Fruit fly (Drosophila melanogaster) whole organism, embryonic: ENCODE data around the gene Gga.

Experiments
- B-H2 ChIP-seq: fragments of 200-800 bp; sonication (Bioruptor generic); optimal IDR thresholded peaks from 2 replicates; lab custom pipeline; 2018; ENCODE audit warnings: missing biosample characterization, mild to moderate bottlenecking, missing genetic modification characterization
- Bdp1 ChIP-seq: fragments of 200-800 bp; sonication (Bioruptor generic); optimal IDR thresholded peaks from 3 replicates; lab custom pipeline; 2016; ENCODE audit warnings: missing biosample characterization, missing genetic modification characterization
- CG10366 ChIP-seq: fragments of 200-800 bp; sonication (Bioruptor generic); IDR thresholded peaks from 2 replicates; pipeline ENCODE4 v1.3.6; 2022; ENCODE audit warnings: missing biosample characterization, missing genetic modification characterization
- CG12104 ChIP-seq: fragments of 200-800 bp; sonication (Bioruptor generic); optimal IDR thresholded peaks from 3 replicates; lab custom pipeline; 2016; ENCODE audit warnings: missing biosample characterization, missing genetic modification characterization
- CG12155 ChIP-seq: fragments of 200-800 bp; sonication (Bioruptor generic); optimal IDR thresholded peaks from 3 replicates; lab custom pipeline; 2016; ENCODE audit warnings: missing biosample characterization, missing genetic modification characterization
- CG12299 ChIP-seq: fragments of 200-800 bp; sonication (Bioruptor generic); optimal IDR thresholded peaks from 2 replicates; lab custom pipeline; 2018; ENCODE audit warnings: missing biosample characterization, mild to moderate bottlenecking, missing genetic modification characterization
- CG12942 ChIP-seq: fragments of 200-800 bp; sonication (Bioruptor generic); optimal IDR thresholded peaks from 3 replicates; lab custom pipeline; 2016; ENCODE audit warnings: missing biosample characterization, missing genetic modification characterization
- CG13424 ChIP-seq: fragments of 200-800 bp; sonication (Bioruptor generic); optimal IDR thresholded peaks from 2 replicates; lab custom pipeline; 2019; ENCODE audit warnings: missing biosample characterization, mild to moderate bottlenecking, missing genetic modification characterization, moderate library complexity
- CG14050 ChIP-seq: fragments of 200-800 bp; sonication (Bioruptor generic); IDR thresholded peaks from 3 replicates; pipeline ENCODE4 v1.3.6; 2022; ENCODE audit warnings: missing biosample characterization, missing genetic modification characterization
- CG1529 ChIP-seq: fragments of 200-800 bp; sonication (Bioruptor generic); optimal IDR thresholded peaks from 3 replicates; lab custom pipeline; 2018; ENCODE audit warnings: missing biosample characterization, missing genetic modification characterization
- CG18011 ChIP-seq: fragments of 200-800 bp; sonication (Bioruptor generic); optimal IDR thresholded peaks from 2 replicates; lab custom pipeline; 2017; ENCODE audit warnings: missing biosample characterization, missing genetic modification characterization, mild to moderate bottlenecking, moderate library complexity, missing genotype
- CG2889 ChIP-seq: fragments of 200-800 bp; sonication (Bioruptor generic); IDR thresholded peaks from 3 replicates; pipeline ENCODE4 v1.3.6; 2022; ENCODE audit warnings: missing biosample characterization, missing genetic modification characterization
- CG30403 ChIP-seq: fragments of 200-800 bp; sonication (Bioruptor generic); optimal IDR thresholded peaks from 3 replicates; lab custom pipeline; 2016; ENCODE audit warnings: missing biosample characterization, missing genetic modification characterization
- CG3407 ChIP-seq: fragments of 200-800 bp; sonication (Bioruptor generic); optimal IDR thresholded peaks from 2 replicates; lab custom pipeline; 2018; ENCODE audit warnings: missing biosample characterization, mild to moderate bottlenecking, missing genetic modification characterization
- CG42726 ChIP-seq: fragments of 200-800 bp; sonication (Bioruptor generic); IDR thresholded peaks from 2 replicates; pipeline ENCODE4 v1.3.6; 2022; ENCODE audit warnings: missing biosample characterization, missing genetic modification characterization; ENCODE audit not compliant: partially characterized antibody
- CG4404 ChIP-seq: fragments of 200-800 bp; sonication (Bioruptor generic); IDR thresholded peaks from 2 replicates; pipeline ENCODE4 v1.3.6; 2022; ENCODE audit warnings: missing biosample characterization, missing genetic modification characterization
- CG4424 ChIP-seq: fragments of 200-800 bp; sonication (Bioruptor generic); optimal IDR thresholded peaks from 3 replicates; lab custom pipeline; 2016; ENCODE audit warnings: missing biosample characterization, missing genetic modification characterization
- CG7786 ChIP-seq: fragments of 200-800 bp; sonication (Bioruptor generic); optimal IDR thresholded peaks from 2 replicates; lab custom pipeline; 2016; ENCODE audit warnings: missing biosample characterization, missing genetic modification characterization
- Doc2 ChIP-seq: fragments of 200-800 bp; sonication (Bioruptor generic); IDR thresholded peaks from 2 replicates; pipeline ENCODE4 v1.3.6; 2022; ENCODE audit warnings: missing biosample characterization, missing genetic modification characterization
- Doc3 ChIP-seq: fragments of 200-800 bp; sonication (Bioruptor generic); IDR thresholded peaks from 3 replicates; pipeline ENCODE4 v1.3.6; 2022; ENCODE audit warnings: missing biosample characterization, missing genetic modification characterization; ENCODE audit not compliant: partially characterized antibody
- ERR ChIP-seq: fragments of 200-800 bp; sonication (Bioruptor generic); optimal IDR thresholded peaks from 2 replicates; lab custom pipeline; 2016; ENCODE audit warnings: missing biosample characterization, missing genetic modification characterization
- Fer1 ChIP-seq: fragments of 200-800 bp; sonication (Bioruptor generic); optimal IDR thresholded peaks from 2 replicates; lab custom pipeline; 2017; ENCODE audit warnings: missing biosample characterization, mild to moderate bottlenecking, missing genetic modification characterization
- Fer2 ChIP-seq: fragments of 200-800 bp; sonication (Bioruptor generic); optimal IDR thresholded peaks from 2 replicates; lab custom pipeline; 2018; ENCODE audit warnings: missing biosample characterization, mild to moderate bottlenecking, missing genetic modification characterization, moderate library complexity
- Fer3 ChIP-seq: fragments of 200-800 bp; sonication (Bioruptor generic); optimal IDR thresholded peaks from 2 replicates; lab custom pipeline; 2018; ENCODE audit warnings: missing biosample characterization, mild to moderate bottlenecking, missing genetic modification characterization, moderate library complexity
- GATAe ChIP-seq: fragments of 200-800 bp; sonication (Bioruptor generic); conservative IDR thresholded peaks from 2 replicates; pipeline ENCODE4 v1.3.6; 2022; ENCODE audit warnings: missing biosample characterization, missing genetic modification characterization
- HLH54F ChIP-seq: fragments of 200-800 bp; sonication (Bioruptor generic); optimal IDR thresholded peaks from 3 replicates; lab custom pipeline; 2016; ENCODE audit warnings: missing biosample characterization, missing genetic modification characterization
- Hr3 ChIP-seq: fragments of 200-800 bp; sonication (Bioruptor generic); optimal IDR thresholded peaks from 3 replicates; lab custom pipeline; 2016; ENCODE audit warnings: missing biosample characterization, missing genetic modification characterization
- MTF-1 ChIP-seq: fragments of 200-800 bp; sonication (Bioruptor generic); optimal IDR thresholded peaks from 2 replicates; lab custom pipeline; 2018; ENCODE audit warnings: missing biosample characterization, mild to moderate bottlenecking, missing genetic modification characterization, borderline replicate concordance
- Xbp1 ChIP-seq: fragments of 200-800 bp; sonication (Bioruptor generic); optimal IDR thresholded peaks from 3 replicates; lab custom pipeline; 2016; ENCODE audit warnings: missing biosample characterization, mild to moderate bottlenecking, missing genetic modification characterization
- Xrp1 ChIP-seq: fragments of 200-800 bp; sonication (Bioruptor generic); IDR thresholded peaks from 2 replicates; pipeline ENCODE4 v1.3.6; 2022; ENCODE audit warnings: missing biosample characterization, missing genetic modification characterization
- YL-1 ChIP-seq: fragments of 200-800 bp; sonication (Bioruptor generic); optimal IDR thresholded peaks from 3 replicates; lab custom pipeline; 2017; ENCODE audit warnings: missing biosample characterization, mild to moderate bottlenecking, missing genetic modification characterization
- az2 ChIP-seq: fragments of 200-800 bp; sonication (Bioruptor generic); optimal IDR thresholded peaks from 3 replicates; lab custom pipeline; 2016; ENCODE audit warnings: missing biosample characterization, missing genetic modification characterization
- br ChIP-seq: fragments of >200 bp; optimal IDR thresholded peaks from 2 replicates; lab custom pipeline; 2017
- caup ChIP-seq: fragments of 200-800 bp; sonication (Bioruptor generic); optimal IDR thresholded peaks from 3 replicates; lab custom pipeline; 2017; ENCODE audit warnings: missing biosample characterization, mild to moderate bottlenecking, missing genetic modification characterization, moderate library complexity; ENCODE audit not compliant: severe bottlenecking
- ci ChIP-seq: fragments of 200-800 bp; sonication (Bioruptor generic); IDR thresholded peaks from 3 replicates; pipeline ENCODE4 v1.3.6; 2022; ENCODE audit warnings: missing biosample characterization, missing genetic modification characterization
- croc ChIP-seq: fragments of 200-800 bp; sonication (Bioruptor generic); conservative IDR thresholded peaks from 3 replicates; pipeline ENCODE4 v1.3.6; 2022; ENCODE audit warnings: missing biosample characterization, missing genetic modification characterization
- crp ChIP-seq, 2 experiments: fragments of 200-800 bp; sonication (Bioruptor generic); optimal IDR thresholded peaks; 2 replicates in 1 of 2; 3 replicates in 1 of 2; lab custom pipeline; 2017; ENCODE audit warnings: missing biosample characterization in 2 of 2, missing genetic modification characterization in 2 of 2, mild to moderate bottlenecking in 1 of 2, moderate library complexity in 1 of 2
- dm ChIP-seq: fragments of 200-800 bp; sonication (Bioruptor generic); optimal IDR thresholded peaks from 3 replicates; lab custom pipeline; 2016; ENCODE audit warnings: missing biosample characterization, missing genetic modification characterization
- ems ChIP-seq: fragments of 200-800 bp; sonication (Bioruptor generic); optimal IDR thresholded peaks from 3 replicates; lab custom pipeline; 2016; ENCODE audit warnings: missing biosample characterization, missing genetic modification characterization
- fd102C ChIP-seq: fragments of 200-800 bp; sonication (Bioruptor generic); optimal IDR thresholded peaks from 2 replicates; lab custom pipeline; 2018; ENCODE audit warnings: missing biosample characterization, mild to moderate bottlenecking, missing genetic modification characterization, moderate library complexity
- ftz-f1 ChIP-seq: fragments of 200-800 bp; sonication (Bioruptor generic); optimal IDR thresholded peaks from 2 replicates; lab custom pipeline; 2016; ENCODE audit warnings: missing biosample characterization, missing genetic modification characterization
- h ChIP-seq: fragments of >200 bp; optimal IDR thresholded peaks from 2 replicates; lab custom pipeline; 2017
- hb ChIP-seq: fragments of 200-800 bp; sonication (Bioruptor generic); IDR thresholded peaks from 3 replicates; pipeline ENCODE4 v1.3.6; 2022; ENCODE audit warnings: missing biosample characterization, missing genetic modification characterization; ENCODE audit not compliant: partially characterized antibody
- lola ChIP-seq, 3 experiments: fragments of >200 bp in 2 of 3; fragments of 200-800 bp in 1 of 3; sonication (Bioruptor generic) in 1 of 3; optimal IDR thresholded peaks; 2 replicates each; lab custom pipeline; 2017 to 2019; ENCODE audit warnings: missing biosample characterization in 3 of 3, missing genetic modification characterization in 3 of 3, mild to moderate bottlenecking in 1 of 3, moderate library complexity in 1 of 3
- nerfin-1 ChIP-seq: fragments of 200-800 bp; sonication (Bioruptor generic); optimal IDR thresholded peaks from 3 replicates; lab custom pipeline; 2019; ENCODE audit warnings: missing biosample characterization, mild to moderate bottlenecking, missing genetic modification characterization, moderate library complexity
- pum ChIP-seq: fragments of 200-800 bp; sonication (Bioruptor generic); optimal IDR thresholded peaks from 2 replicates; lab custom pipeline; 2016; ENCODE audit warnings: missing biosample characterization, missing genetic modification characterization
- ro ChIP-seq: fragments of 200-800 bp; sonication (Bioruptor generic); IDR thresholded peaks from 2 replicates; pipeline ENCODE4 v1.3.6; 2022; ENCODE audit warnings: missing biosample characterization, missing genetic modification characterization
- sob ChIP-seq: fragments of 200-800 bp; sonication (Bioruptor generic); IDR thresholded peaks from 2 replicates; pipeline ENCODE4 v1.3.6; 2022; ENCODE audit warnings: missing biosample characterization, missing genetic modification characterization
- tio ChIP-seq: fragments of 200-800 bp; sonication (Bioruptor generic); optimal IDR thresholded peaks from 2 replicates; lab custom pipeline; 2017; ENCODE audit warnings: missing biosample characterization, missing genetic modification characterization, inconsistent platforms
- tx ChIP-seq: fragments of 200-800 bp; sonication (Bioruptor generic); optimal IDR thresholded peaks from 2 replicates; lab custom pipeline; 2016; ENCODE audit warnings: missing biosample characterization, missing genetic modification characterization
- vvl ChIP-seq: fragments of 200-800 bp; sonication (Bioruptor generic); IDR thresholded peaks from 2 replicates; pipeline ENCODE4 v1.3.6; 2022; ENCODE audit warnings: missing biosample characterization, missing genetic modification characterization

The Gga gene

DNA sequence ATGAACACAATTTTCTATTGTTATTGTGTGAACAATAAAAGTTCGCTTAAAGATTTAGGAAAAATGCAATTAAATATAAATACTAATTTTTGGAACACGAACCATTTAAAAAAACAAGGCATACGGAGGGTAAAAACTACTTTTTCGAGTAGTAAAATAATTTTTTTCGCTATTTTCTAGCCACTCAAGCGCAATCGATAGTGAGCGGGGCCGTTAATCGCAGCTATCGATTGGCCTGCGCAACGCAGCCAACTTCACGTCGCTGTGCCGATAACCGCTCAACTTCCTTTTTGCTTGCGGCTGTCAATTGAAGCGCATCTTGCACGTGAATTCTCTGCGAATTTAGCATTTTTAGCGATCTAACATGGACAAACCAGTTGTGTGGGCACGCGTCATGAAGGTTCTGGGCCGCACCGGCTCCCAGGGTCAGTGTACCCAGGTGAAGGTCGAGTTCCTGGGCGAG lies 46.5 kb upstream of the Gga start, which contains the start of gene RpS28b (continued):
- TF ChIP-seq tio (GFP tag; lab: Kevin White, UChicago): peak; percentile 73
- peak; percentile 81 for TF ChIP-seq ro
- peak; percentile 71 for TF ChIP-seq pum (GFP tag; lab: Kevin White, UChicago)
- TF ChIP-seq vvl (GFP tag; lab: Robert Waterston, UW): peak; percentile 94
- TF ChIP-seq crp (GFP tag; optimal IDR thresholded peaks at IDR 0.05; lab: Kevin White, UChicago): peak in 1 of 2 experiments; percentile 56
- peak; percentile 94 for TF ChIP-seq YL-1
- TF ChIP-seq CG4404 (GFP tag; lab: Robert Waterston, UW): peak; percentile 71
- peak; percentile 37 for TF ChIP-seq CG30403 (GFP tag; lab: Kevin White, UChicago)
- TF ChIP-seq Hr3 (GFP tag; lab: Kevin White, UChicago): peak; percentile 51
- peak; percentile 71; the same call in 1 of the 2 replicates for TF ChIP-seq Doc2 (GFP tag; lab: Robert Waterston, UW)
- peak; percentile 84 for TF ChIP-seq CG14050 (GFP tag; lab: Robert Waterston, UW)
- peak; percentile 83 for TF ChIP-seq CG4424 (GFP tag; lab: Kevin White, UChicago)
- peak; percentile 89 for TF ChIP-seq Fer1 (GFP tag; lab: Kevin White, UChicago)
- peak; percentile 81 for TF ChIP-seq Xbp1 (GFP tag; lab: Kevin White, UChicago)
- peak; percentile 98 for TF ChIP-seq MTF-1 (GFP tag; lab: Kevin White, UChicago)
- peak; percentile 92 for TF ChIP-seq dm (GFP tag; lab: Kevin White, UChicago)
- peak; percentile 74 for TF ChIP-seq GATAe (GFP tag; lab: Robert Waterston, UW)
- TF ChIP-seq CG10366 (GFP tag; lab: Robert Waterston, UW): peak; percentile 92
- peak; percentile 63 for TF ChIP-seq tx (GFP tag; lab: Kevin White, UChicago)
- peak; percentile 24 for TF ChIP-seq az2
- peak; percentile 88 for TF ChIP-seq CG3407
- TF ChIP-seq fd102C: peak; percentile 74
- peak; percentile 80 for TF ChIP-seq ems (GFP tag; lab: Kevin White, UChicago)
- peak; percentile 73 for TF ChIP-seq ftz-f1
- TF ChIP-seq CG12299 (tag; lab: Kevin White, UChicago): peak; percentile 69
- no peak for TF ChIP-seq h (lab: Kevin White, UChicago)
- peak; percentile 94 for TF ChIP-seq sob (GFP tag; lab: Robert Waterston, UW)
- peak; percentile 76 for TF ChIP-seq CG12104 (GFP tag; lab: Kevin White, UChicago)
- TF ChIP-seq Xrp1: peak; percentile 33; the same call in 1 of the 2 replicates
- peak; percentile 40 for TF ChIP-seq CG13424 (tag; lab: Kevin White, UChicago)
- TF ChIP-seq CG12155 (GFP tag; lab: Kevin White, UChicago): peak; percentile 48
- peak; percentile 90 for TF ChIP-seq CG42726 (GFP tag; lab: Robert Waterston, UW)
- peak; percentile 69 for TF ChIP-seq hb
- peak; percentile 73 for TF ChIP-seq CG18011 (GFP tag; lab: Kevin White, UChicago)
- peak; percentile 95 for TF ChIP-seq B-H2 (GFP tag; lab: Kevin White, UChicago)
- peak; percentile 97 for TF ChIP-seq caup (GFP tag; lab: Kevin White, UChicago)
- peak; percentile 55 for TF ChIP-seq ERR
- peak in 1 of 3 experiments; percentile 28 for TF ChIP-seq lola (GFP tag; optimal IDR thresholded peaks at IDR 0.05; lab: Kevin White, UChicago)
- TF ChIP-seq CG2889: peak; percentile 82
- TF ChIP-seq CG1529 (GFP tag; lab: Kevin White, UChicago): peak; percentile 79
- TF ChIP-seq Bdp1: peak; percentile 76
- TF ChIP-seq Fer3: peak; percentile 89
- peak; percentile 76 for TF ChIP-seq croc
- peak; percentile 79 for TF ChIP-seq CG7786
- peak; percentile 83 for TF ChIP-seq Fer2 (tag; lab: Kevin White, UChicago)
- no peak for TF ChIP-seq br (lab: Kevin White, UChicago)
- peak; percentile 70 for TF ChIP-seq nerfin-1 (tag; lab: Kevin White, UChicago)
- TF ChIP-seq Doc3 (GFP tag; lab: Robert Waterston, UW): peak; percentile 53; the same call in 2 of the 3 replicates
- TF ChIP-seq ci: peak; percentile 98
- peak; percentile 65 for TF ChIP-seq CG12942 (GFP tag; lab: Kevin White, UChicago)
- TF ChIP-seq HLH54F (GFP tag; lab: Kevin White, UChicago): peak; percentile 81
